Worm (Caenorhabditis elegans) whole organism, L4 larva: ENCODE data around the gene C10E2.5.

Experiments
- daf-8 ChIP-seq: fragments of 200-800 bp; sonication (Bioruptor generic); IDR thresholded peaks from 2 replicates; pipeline ENCODE4 v1.3.6; 2022; ENCODE audit warnings: missing genetic modification characterization, missing compliant biosample characterization
- hlh-30 ChIP-seq: sonication (generic microtip); optimal IDR thresholded peaks from 2 replicates; lab custom pipeline; 2017; ENCODE audit warnings: antibody characterized with exemption, mild to moderate bottlenecking, missing genetic modification characterization, missing compliant biosample characterization; ENCODE audit not compliant: insufficient read depth
- lim-7 ChIP-seq: fragments of 200-800 bp; sonication (Bioruptor generic); IDR thresholded peaks from 2 replicates; pipeline ENCODE4 v1.3.6; 2022; ENCODE audit warnings: missing genetic modification characterization, missing compliant biosample characterization
- nhr-10 ChIP-seq: fragments of 150-350 bp; optimal IDR thresholded peaks from 2 replicates; lab custom pipeline; 2014; ENCODE audit warnings: missing biosample characterization, missing genetic modification characterization

ce11 chrX:16770919-16771318, 16.5 kb upstream of the C10E2.5 start:
- TF ChIP-seq nhr-10 (no peak), lim-7 (GFP tag; lab: Robert Waterston, UW) (no peak), daf-8 (GFP tag; lab: Robert Waterston, UW) (no peak), hlh-30 (tag; lab: Kevin White, UChicago) (no peak)
